Fruit fly (Drosophila melanogaster): ENCODE data around the gene CG13998.
A peak's percentile ranks its signal among the peaks of the same experiment; 100 is the strongest.

CG13998 gene

dm6 chr2L:5906893-5907850, 49.4 kb downstream of the CG13998 start, which contains the start of gene bchs (continued):
- TF ChIP-seq trem (tag; optimal IDR thresholded peaks at IDR 0.05) (peak; percentile 26), CG15514 (GFP tag; optimal IDR thresholded peaks at IDR 0.05) (peak; percentile 89), br (optimal IDR thresholded peaks at IDR 0.05) (no peak), trh (GFP tag; optimal IDR thresholded peaks at IDR 0.05) (peak; percentile 83), unc-4 (GFP tag; IDR thresholded peaks at IDR 0.05; ENCODE audit: partially characterized antibody) (peak; percentile 18; the same call in 1 of the 2 replicates), sob (GFP tag; IDR thresholded peaks at IDR 0.05) (peak; percentile 84), NK7.1 (GFP tag; optimal IDR thresholded peaks at IDR 0.05) (peak; percentile 92), E2f1 (GFP tag; IDR thresholded peaks at IDR 0.05) (peak; percentile 38; the same call in 1 of the 2 replicates), slp2 (GFP tag; optimal IDR thresholded peaks at IDR 0.05) (peak; percentile 64), corto (GFP tag; optimal IDR thresholded peaks at IDR 0.05) (no peak), CG16779 (GFP tag; IDR thresholded peaks at IDR 0.05) (peak; percentile 64; the same call in 1 of the 2 replicates), CG16815 (GFP tag; optimal IDR thresholded peaks at IDR 0.05) (no peak), Pdp1 (GFP tag; optimal IDR thresholded peaks at IDR 0.05) (peak in 1 of 2 experiments; percentile 62), inv (GFP tag; IDR thresholded peaks at IDR 0.05; ENCODE audit: partially characterized antibody) (no peak), amos (GFP tag; IDR thresholded peaks at IDR 0.05; ENCODE audit: partially characterized antibody) (no peak; the same call in 1 of the 2 replicates), az2 (GFP tag; optimal IDR thresholded peaks at IDR 0.05) (peak; percentile 42), Poxn (GFP tag; IDR thresholded peaks at IDR 0.05) (no peak), CG11504 (tag; optimal IDR thresholded peaks at IDR 0.05) (no peak), CG4707 (GFP tag; optimal IDR thresholded peaks at IDR 0.05) (peak; percentile 90), CG17829 (tag; optimal IDR thresholded peaks at IDR 0.05) (peak; percentile 51), CG4854 (GFP tag; optimal IDR thresholded peaks at IDR 0.05) (no peak), her (GFP tag; optimal IDR thresholded peaks at IDR 0.05) (peak; percentile 90), rib (GFP tag; IDR thresholded peaks at IDR 0.05) (peak; percentile 91), Ets97D (GFP tag; optimal IDR thresholded peaks at IDR 0.05) (peak; percentile 39), da (GFP tag; optimal IDR thresholded peaks at IDR 0.05) (peak; percentile 87), wek (GFP tag; optimal IDR thresholded peaks at IDR 0.05) (peak; percentile 96), phol (tag; optimal IDR thresholded peaks at IDR 0.05) (peak; percentile 13), CG7745 (tag; optimal IDR thresholded peaks at IDR 0.05) (peak; percentile 75), Oli (tag; optimal IDR thresholded peaks at IDR 0.05) (peak; percentile 56), CG42726 (GFP tag; IDR thresholded peaks at IDR 0.05; ENCODE audit: partially characterized antibody) (no peak), maf-S (GFP tag; optimal IDR thresholded peaks at IDR 0.05) (peak; percentile 87), z (GFP tag; IDR thresholded peaks at IDR 0.05) (peak; percentile 79), Fer3 (tag; optimal IDR thresholded peaks at IDR 0.05) (peak; percentile 88), CG31388 (GFP tag; optimal IDR thresholded peaks at IDR 0.05) (peak; percentile 12), hb (GFP tag; IDR thresholded peaks at IDR 0.05; ENCODE audit: partially characterized antibody) (no peak), Hr3 (GFP tag; optimal IDR thresholded peaks at IDR 0.05) (peak; percentile 12), CG10209 (GFP tag; optimal IDR thresholded peaks at IDR 0.05) (peak; percentile 95), CG4730 (GFP tag; IDR thresholded peaks at IDR 0.05) (peak; percentile 66), Xbp1 (GFP tag; optimal IDR thresholded peaks at IDR 0.05) (peak; percentile 37), ro (GFP tag; IDR thresholded peaks at IDR 0.05) (no peak), so (GFP tag; IDR thresholded peaks at IDR 0.05) (peak; percentile 86; the same call in 2 of the 3 replicates), ftz-f1 (GFP tag; optimal IDR thresholded peaks at IDR 0.05) (no peak), chn (GFP tag; optimal IDR thresholded peaks at IDR 0.05) (peak; percentile 51), CG10366 (GFP tag; IDR thresholded peaks at IDR 0.05) (peak; percentile 56), sim (GFP tag; IDR thresholded peaks at IDR 0.05) (peak; percentile 92), lab (GFP tag; optimal IDR thresholded peaks at IDR 0.05) (peak; percentile 98), gce (GFP tag; IDR thresholded peaks at IDR 0.05) (peak; percentile 93), otp (GFP tag; IDR thresholded peaks at IDR 0.05) (peak; percentile 89)

Data from whole organism, embryonic.